Worm (Caenorhabditis elegans): ENCODE measurements around the gene rad-54.L2.

The rad-54.L2 gene

ce11 chrIV:8844457-8844856 is 49.4 kb upstream of the rad-54.L2 start, which contains the start of gene T11B7.2:
TSS of gene T11B7.2 (minus strand) at chrIV:8844557.
- TF ChIP-seq irx-1 (tag; optimal IDR thresholded peaks at IDR 0.05) (no peak), efl-1 (optimal IDR thresholded peaks at IDR 0.05) (no peak), efl-1 (GFP tag; optimal IDR thresholded peaks at IDR 0.05 in 1 of 2) (peak in 1 of 2 experiments; percentile 11), dsc-1 (tag; optimal IDR thresholded peaks at IDR 0.05) (peak; percentile 1), ama-1 (optimal IDR thresholded peaks at IDR 0.05) (no peak)

ce11 chrIV:8845922-8846321 is 48.0 kb upstream of the rad-54.L2 start:
- TF ChIP-seq efl-1 (optimal IDR thresholded peaks at IDR 0.05) = no peak
- TF ChIP-seq efl-1 (GFP tag; optimal IDR thresholded peaks at IDR 0.05 in 1 of 2) = peak in 1 of 2 experiments; percentile 50
- no peak for TF ChIP-seq unc-86 (tag; optimal IDR thresholded peaks at IDR 0.05)
- peak; percentile 68 for TF ChIP-seq elt-2 (tag; optimal IDR thresholded peaks at IDR 0.05)

- TF ChIP-seq unc-62 (GFP tag; optimal IDR thresholded peaks at IDR 0.05) = no peak
- no peak for TF ChIP-seq lin-14 (GFP tag; optimal IDR thresholded peaks at IDR 0.05)
Observed at ce11 chrIV:8847918-8848317, 46.0 kb upstream of the rad-54.L2 start, which contains the start of gene col-118. TSS of gene col-118 (plus strand) at chrIV:8848218.

- TF ChIP-seq nhr-20 (tag; optimal IDR thresholded peaks at IDR 0.05) (no peak), efl-1 (optimal IDR thresholded peaks at IDR 0.05) (no peak), efl-1 (GFP tag; optimal IDR thresholded peaks at IDR 0.05 in 1 of 2) (peak in 1 of 2 experiments; percentile 56)
Observed at ce11 chrIV:8848983-8849382, 44.9 kb upstream of the rad-54.L2 start.

- peak; percentile 65 for TF ChIP-seq lin-14 (GFP tag; optimal IDR thresholded peaks at IDR 0.05)
- no peak for TF ChIP-seq ztf-11 (tag; optimal IDR thresholded peaks at IDR 0.05)
- peak; percentile 45 for TF ChIP-seq rnt-1 (tag; optimal IDR thresholded peaks at IDR 0.05)
- TF ChIP-seq skn-1 (tag; optimal IDR thresholded peaks at IDR 0.05) = peak; percentile 5
Observed at ce11 chrIV:8850807-8851206, 43.1 kb upstream of the rad-54.L2 start.

- TF ChIP-seq rnt-1 (tag; optimal IDR thresholded peaks at IDR 0.05) (no peak), lin-15B (tag; optimal IDR thresholded peaks at IDR 0.05) (no peak), ceh-88 (GFP tag; IDR thresholded peaks at IDR 0.05) (no peak), sptf-1 (tag; optimal IDR thresholded peaks at IDR 0.05) (no peak), C34B4.2 (tag; optimal IDR thresholded peaks at IDR 0.05) (no peak)
Observed at ce11 chrIV:8852194-8852593, 41.7 kb upstream of the rad-54.L2 start, which contains the start of gene alp-1. TSS of gene alp-1 (plus strand) at chrIV:8852494.

ce11 chrIV:8853301-8853700 is 40.6 kb upstream of the rad-54.L2 start:
- TF ChIP-seq efl-1 (optimal IDR thresholded peaks at IDR 0.05) (no peak), efl-1 (GFP tag; optimal IDR thresholded peaks at IDR 0.05 in 1 of 2) (peak in 1 of 2 experiments; percentile 73), pag-3 (tag; optimal IDR thresholded peaks at IDR 0.05; ENCODE audit: borderline replicate concordance, insufficient read depth) (no peak), tlp-1 (tag; optimal IDR thresholded peaks at IDR 0.05) (no peak)

ce11 chrIV:8855963-8856362 is 37.9 kb upstream of the rad-54.L2 start, which contains the start of gene T11B7.5:
TSS of gene T11B7.5 (minus strand) at chrIV:8856063.
- TF ChIP-seq ces-1 (GFP tag; optimal IDR thresholded peaks at IDR 0.05) (no peak), nhr-19 (GFP tag; conservative IDR thresholded peaks at IDR 0.05) (no peak), F16B12.6 (tag; optimal IDR thresholded peaks at IDR 0.05) (no peak), tbx-2 (tag; optimal IDR thresholded peaks at IDR 0.05) (no peak), unc-86 (tag; optimal IDR thresholded peaks at IDR 0.05) (no peak), skn-1 (tag; optimal IDR thresholded peaks at IDR 0.05) (no peak), pqm-1 (tag; optimal IDR thresholded peaks at IDR 0.05) (no peak), unc-30 (tag; optimal IDR thresholded peaks at IDR 0.05) (no peak), nhr-28 (tag; optimal IDR thresholded peaks at IDR 0.05) (no peak)

ce11 chrIV:8864672-8865071 is 29.2 kb upstream of the rad-54.L2 start:
- no peak for TF ChIP-seq lin-13 (GFP tag; optimal IDR thresholded peaks at IDR 0.05)
- no peak for TF ChIP-seq jun-1 (tag; optimal IDR thresholded peaks at IDR 0.05)
- no peak for TF ChIP-seq fkh-8 (tag; optimal IDR thresholded peaks at IDR 0.05)
- TF ChIP-seq lin-14 (GFP tag; optimal IDR thresholded peaks at IDR 0.05) = peak; percentile 46
- no peak for TF ChIP-seq efl-3 (GFP tag; optimal IDR thresholded peaks at IDR 0.05)
- TF ChIP-seq nhr-20 (tag; optimal IDR thresholded peaks at IDR 0.05) = peak; percentile 12
- no peak for TF ChIP-seq F16B12.6 (tag; optimal IDR thresholded peaks at IDR 0.05)
- TF ChIP-seq zip-4 (GFP tag; optimal IDR thresholded peaks at IDR 0.05) = no peak
- TF ChIP-seq nhr-28 (tag; optimal IDR thresholded peaks at IDR 0.05) = no peak
- TF ChIP-seq nhr-47 (tag; optimal IDR thresholded peaks at IDR 0.05) = no peak
- TF ChIP-seq lin-15B (tag; optimal IDR thresholded peaks at IDR 0.05) = no peak
- no peak for TF ChIP-seq sup-37 (GFP tag; optimal IDR thresholded peaks at IDR 0.05)
- TF ChIP-seq C34B4.2 (tag; optimal IDR thresholded peaks at IDR 0.05) = no peak
- TF ChIP-seq skn-1 (tag; optimal IDR thresholded peaks at IDR 0.05) = no peak
- no peak for TF ChIP-seq hlh-4 (tag; optimal IDR thresholded peaks at IDR 0.05)
- peak; percentile 28 for TF ChIP-seq snu-23 (GFP tag; optimal IDR thresholded peaks at IDR 0.05)
- 0 out of 2 replicates have a peak, but pooled peaks have one; percentile 14 for TF ChIP-seq nhr-19 (GFP tag; conservative IDR thresholded peaks at IDR 0.05)

All from whole organism, L1 larva.